Fruit fly (Drosophila melanogaster) whole organism, embryonic: Measurements from ENCODE around the gene CG34290.

Experiments
- Abd-B ChIP-seq: fragments of 200-800 bp; sonication (Bioruptor generic); optimal IDR thresholded peaks from 2 replicates; lab custom pipeline; 2018; ENCODE audit warnings: missing biosample characterization, mild to moderate bottlenecking, missing genetic modification characterization, moderate library complexity
- Adf1 ChIP-seq: fragments of 200-800 bp; sonication (Bioruptor generic); IDR thresholded peaks from 2 replicates; pipeline ENCODE4 v1.3.6; 2022; ENCODE audit warnings: missing biosample characterization, missing genetic modification characterization
- Bdp1 ChIP-seq: fragments of 200-800 bp; sonication (Bioruptor generic); optimal IDR thresholded peaks from 3 replicates; lab custom pipeline; 2016; ENCODE audit warnings: missing biosample characterization, missing genetic modification characterization
- CG11723 ChIP-seq: fragments of 200-800 bp; sonication (Bioruptor generic); optimal IDR thresholded peaks from 2 replicates; lab custom pipeline; 2017; ENCODE audit warnings: missing biosample characterization, mild to moderate bottlenecking, missing genetic modification characterization
- CG12219 ChIP-seq: fragments of 200-800 bp; sonication (Bioruptor generic); optimal IDR thresholded peaks from 3 replicates; lab custom pipeline; 2018; ENCODE audit warnings: missing biosample characterization, mild to moderate bottlenecking, missing genetic modification characterization
- CG1233 ChIP-seq: fragments of 200-800 bp; sonication (Bioruptor generic); optimal IDR thresholded peaks from 4 replicates; lab custom pipeline; 2018; ENCODE audit warnings: missing biosample characterization, mild to moderate bottlenecking, missing genetic modification characterization
- CG14710 ChIP-seq: fragments of 200-800 bp; sonication (Bioruptor generic); optimal IDR thresholded peaks from 3 replicates; lab custom pipeline; 2019; ENCODE audit warnings: missing biosample characterization, mild to moderate bottlenecking, missing genetic modification characterization, moderate library complexity
- CG15514 ChIP-seq: fragments of 200-800 bp; sonication (Bioruptor generic); optimal IDR thresholded peaks from 3 replicates; lab custom pipeline; 2017; ENCODE audit warnings: missing biosample characterization, missing genetic modification characterization, mild to moderate bottlenecking, moderate library complexity, missing genetic modification reagents
- CG17328 ChIP-seq: fragments of 200-800 bp; sonication (Bioruptor generic); IDR thresholded peaks from 2 replicates; pipeline ENCODE4 v1.3.6; 2022; ENCODE audit warnings: missing biosample characterization, missing genetic modification characterization
- CG17385 ChIP-seq: fragments of 200-800 bp; sonication (Bioruptor generic); optimal IDR thresholded peaks from 3 replicates; lab custom pipeline; 2018; ENCODE audit warnings: missing biosample characterization, mild to moderate bottlenecking, missing genetic modification characterization
- CG18476 ChIP-seq: fragments of 200-800 bp; sonication (Bioruptor generic); optimal IDR thresholded peaks from 2 replicates; lab custom pipeline; 2016; ENCODE audit warnings: missing biosample characterization, mild to moderate bottlenecking, missing genetic modification characterization
- CG31441 ChIP-seq: fragments of 200-800 bp; sonication (Bioruptor generic); IDR thresholded peaks from 2 replicates; pipeline ENCODE4 v1.3.6; 2022; ENCODE audit warnings: missing biosample characterization, missing genetic modification characterization
- CG4730 ChIP-seq: fragments of 200-800 bp; sonication (Bioruptor generic); IDR thresholded peaks from 2 replicates; pipeline ENCODE4 v1.3.6; 2022; ENCODE audit warnings: missing biosample characterization, missing genetic modification characterization
- CG4854 ChIP-seq: fragments of 200-800 bp; sonication (Bioruptor generic); optimal IDR thresholded peaks from 2 replicates; lab custom pipeline; 2016; ENCODE audit warnings: missing biosample characterization, missing genetic modification characterization, inconsistent platforms
- CG7372 ChIP-seq: fragments of 200-800 bp; sonication (Bioruptor generic); IDR thresholded peaks from 2 replicates; pipeline ENCODE4 v1.3.6; 2022; ENCODE audit warnings: missing biosample characterization, missing genetic modification characterization
- CG7928 ChIP-seq: fragments of 200-800 bp; sonication (Bioruptor generic); optimal IDR thresholded peaks from 2 replicates; lab custom pipeline; 2017; ENCODE audit warnings: missing biosample characterization, mild to moderate bottlenecking, missing genetic modification characterization
- CG8478 ChIP-seq: fragments of >200 bp; optimal IDR thresholded peaks from 2 replicates; lab custom pipeline; 2018
- Doc2 ChIP-seq: fragments of 200-800 bp; sonication (Bioruptor generic); IDR thresholded peaks from 2 replicates; pipeline ENCODE4 v1.3.6; 2022; ENCODE audit warnings: missing biosample characterization, missing genetic modification characterization
- Doc3 ChIP-seq: fragments of 200-800 bp; sonication (Bioruptor generic); IDR thresholded peaks from 3 replicates; pipeline ENCODE4 v1.3.6; 2022; ENCODE audit warnings: missing biosample characterization, missing genetic modification characterization; ENCODE audit not compliant: partially characterized antibody
- Eip74EF ChIP-seq, 2 experiments: fragments of 200-800 bp in 1 of 2; fragments of >200 bp in 1 of 2; sonication (Bioruptor generic) in 1 of 2; optimal IDR thresholded peaks; 2 replicates each; lab custom pipeline; 2017 to 2019; ENCODE audit warnings: missing biosample characterization in 2 of 2, missing genetic modification characterization in 2 of 2, mild to moderate bottlenecking in 1 of 2, moderate library complexity in 1 of 2
- GATAe ChIP-seq: fragments of 200-800 bp; sonication (Bioruptor generic); conservative IDR thresholded peaks from 2 replicates; pipeline ENCODE4 v1.3.6; 2022; ENCODE audit warnings: missing biosample characterization, missing genetic modification characterization
- Hr3 ChIP-seq: fragments of 200-800 bp; sonication (Bioruptor generic); optimal IDR thresholded peaks from 3 replicates; lab custom pipeline; 2016; ENCODE audit warnings: missing biosample characterization, missing genetic modification characterization
- Hr39 ChIP-seq: fragments of >200 bp; optimal IDR thresholded peaks from 2 replicates; lab custom pipeline; 2017
- Lhr ChIP-seq: fragments of 200-800 bp; sonication (Bioruptor generic); optimal IDR thresholded peaks from 3 replicates; lab custom pipeline; 2017; ENCODE audit warnings: mild to moderate bottlenecking, missing biosample characterization, missing genetic modification reagents, missing genetic modification characterization
- NFAT ChIP-seq: fragments of 200-800 bp; sonication (Bioruptor generic); IDR thresholded peaks from 2 replicates; pipeline ENCODE4 v1.3.6; 2022; ENCODE audit warnings: missing biosample characterization, missing genetic modification characterization
- NfI ChIP-seq: fragments of 200-800 bp; sonication (Bioruptor generic); optimal IDR thresholded peaks from 3 replicates; lab custom pipeline; 2018; ENCODE audit warnings: missing biosample characterization, mild to moderate bottlenecking, missing genetic modification characterization, moderate library complexity
- Oaz ChIP-seq: fragments of 200-800 bp; sonication (Bioruptor generic); IDR thresholded peaks from 2 replicates; pipeline ENCODE4 v1.3.6; 2022; ENCODE audit warnings: missing biosample characterization, missing genetic modification characterization
- Taf1 ChIP-seq: fragments of 200-800 bp; sonication (Bioruptor generic); IDR thresholded peaks from 2 replicates; pipeline ENCODE4 v1.3.6; 2022; ENCODE audit warnings: missing biosample characterization, missing genetic modification characterization
- Usf ChIP-seq: fragments of 200-800 bp; sonication (Bioruptor generic); optimal IDR thresholded peaks from 2 replicates; lab custom pipeline; 2017; ENCODE audit warnings: missing genotype, missing biosample characterization, missing genetic modification characterization
- YL-1 ChIP-seq: fragments of 200-800 bp; sonication (Bioruptor generic); optimal IDR thresholded peaks from 3 replicates; lab custom pipeline; 2017; ENCODE audit warnings: missing biosample characterization, mild to moderate bottlenecking, missing genetic modification characterization
- ash1 ChIP-seq: fragments of 200-800 bp; sonication (Bioruptor generic); optimal IDR thresholded peaks from 2 replicates; lab custom pipeline; 2018; ENCODE audit warnings: missing biosample characterization, mild to moderate bottlenecking, missing genetic modification characterization
- bcd ChIP-seq: fragments of 200-800 bp; sonication (Bioruptor generic); optimal IDR thresholded peaks from 2 replicates; lab custom pipeline; 2017; ENCODE audit warnings: missing biosample characterization, mild to moderate bottlenecking, missing genetic modification characterization
- dati ChIP-seq: fragments of 200-800 bp; sonication (Bioruptor generic); IDR thresholded peaks from 2 replicates; pipeline ENCODE4 v1.3.6; 2022; ENCODE audit warnings: missing biosample characterization, missing genetic modification characterization
- h ChIP-seq: fragments of >200 bp; optimal IDR thresholded peaks from 2 replicates; lab custom pipeline; 2017
- hkb ChIP-seq, 2 experiments: fragments of 200-800 bp in 1 of 2; fragments of >200 bp in 1 of 2; sonication (Bioruptor generic) in 1 of 2; IDR thresholded peaks in 1 of 2; optimal IDR thresholded peaks in 1 of 2; 2 replicates each; pipeline versions ENCODE4 v1.3.6 to Lab custom; 2017 to 2022; ENCODE audit warnings: missing biosample characterization in 1 of 2, missing genetic modification characterization in 1 of 2
- insv ChIP-seq, 2 experiments: fragments of 200-800 bp; sonication (Bioruptor generic); optimal IDR thresholded peaks; 3 replicates each; lab custom pipeline; 2016 to 2018; ENCODE audit warnings: missing biosample characterization in 2 of 2, missing genetic modification characterization in 2 of 2
- lbe ChIP-seq: fragments of 200-800 bp; sonication (Bioruptor generic); optimal IDR thresholded peaks from 2 replicates; lab custom pipeline; 2016; ENCODE audit warnings: missing biosample characterization, mild to moderate bottlenecking, missing genetic modification characterization
- mam ChIP-seq: fragments of 200-800 bp; sonication (Bioruptor generic); optimal IDR thresholded peaks from 3 replicates; lab custom pipeline; 2016; ENCODE audit warnings: missing biosample characterization, missing genetic modification characterization
- odd ChIP-seq: fragments of 200-800 bp; sonication (Bioruptor generic); optimal IDR thresholded peaks from 2 replicates; lab custom pipeline; 2017; ENCODE audit warnings: missing biosample characterization, mild to moderate bottlenecking, missing genetic modification characterization
- otp ChIP-seq: fragments of 200-800 bp; sonication (Bioruptor generic); IDR thresholded peaks from 3 replicates; pipeline ENCODE4, ENCODE4 v1.3.6; 2022; ENCODE audit warnings: missing biosample characterization, missing genetic modification characterization
- pita ChIP-seq: fragments of 200-800 bp; sonication (Bioruptor generic); optimal IDR thresholded peaks from 2 replicates; lab custom pipeline; 2017; ENCODE audit warnings: missing biosample characterization, mild to moderate bottlenecking, missing genetic modification characterization
- repo ChIP-seq: fragments of 200-800 bp; sonication (Bioruptor generic); optimal IDR thresholded peaks from 2 replicates; lab custom pipeline; 2016; ENCODE audit warnings: missing biosample characterization, missing genetic modification characterization
- sens-2 ChIP-seq: fragments of 200-800 bp; sonication (Bioruptor generic); IDR thresholded peaks from 2 replicates; pipeline ENCODE4 v1.3.6; 2022; ENCODE audit warnings: missing biosample characterization, missing genetic modification characterization
- tap ChIP-seq: fragments of 200-800 bp; optimal IDR thresholded peaks from 3 replicates; lab custom pipeline; 2019; ENCODE audit warnings: missing biosample characterization, mild to moderate bottlenecking, missing genetic modification characterization, moderate library complexity
- tgo ChIP-seq: fragments of 200-800 bp; sonication (Bioruptor generic); IDR thresholded peaks from 3 replicates; pipeline ENCODE4 v1.3.6; 2022; ENCODE audit warnings: missing biosample characterization, missing genetic modification characterization
- trem ChIP-seq: fragments of 200-800 bp; optimal IDR thresholded peaks from 3 replicates; lab custom pipeline; 2019; ENCODE audit warnings: missing biosample characterization, mild to moderate bottlenecking, missing genetic modification characterization, moderate library complexity
- trh ChIP-seq: fragments of 200-800 bp; sonication (Bioruptor generic); optimal IDR thresholded peaks from 2 replicates; lab custom pipeline; 2016; ENCODE audit warnings: missing biosample characterization, missing genetic modification characterization
- tx ChIP-seq: fragments of 200-800 bp; sonication (Bioruptor generic); optimal IDR thresholded peaks from 2 replicates; lab custom pipeline; 2016; ENCODE audit warnings: missing biosample characterization, missing genetic modification characterization

Gene CG34290

DNA sequence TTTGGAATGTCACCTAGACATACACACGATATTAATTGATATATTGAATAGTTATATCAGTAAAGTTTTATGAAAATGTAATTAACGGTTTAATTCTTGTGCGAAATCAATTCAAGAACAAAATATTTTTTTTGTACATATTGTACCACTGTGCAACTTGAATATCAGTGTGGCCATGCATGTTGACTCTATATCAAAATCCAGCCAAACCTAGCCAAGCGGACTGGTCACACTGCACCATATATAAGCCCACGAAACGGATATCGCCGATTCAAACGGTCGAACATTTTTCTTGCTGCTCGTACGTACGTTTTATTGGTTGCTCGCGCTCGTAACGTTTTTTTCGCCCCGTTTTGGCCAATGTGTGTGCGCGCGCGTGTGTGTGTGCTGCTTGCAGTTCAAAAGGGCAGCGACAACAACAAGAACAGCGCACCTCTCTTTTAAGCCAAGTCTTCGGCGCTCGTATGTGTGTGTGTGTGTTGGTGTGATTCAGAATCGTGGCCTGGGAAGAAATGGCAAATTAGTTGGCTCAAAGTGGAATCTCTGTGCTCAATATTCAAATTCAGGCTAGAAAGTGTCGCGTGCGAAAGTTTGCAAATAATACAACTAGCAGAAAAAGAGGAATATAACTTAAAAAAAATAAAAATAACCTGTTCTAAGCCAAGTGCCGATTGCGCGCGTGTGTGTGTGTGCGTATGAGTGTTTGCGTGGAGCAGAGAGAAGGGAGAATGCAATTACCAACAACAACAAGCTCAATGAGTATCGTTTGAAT is 5.4 kb upstream of the CG34290 start, which contains the start of gene crb (continued):
- TF ChIP-seq hkb (optimal IDR thresholded peaks at IDR 0.05; lab: Kevin White, UChicago) (no peak), hkb (GFP tag; IDR thresholded peaks at IDR 0.05; lab: Robert Waterston, UW) (peak; percentile 61), repo (GFP tag; lab: Kevin White, UChicago) (peak; percentile 19), Usf (no peak), trem (tag; lab: Kevin White, UChicago) (peak; percentile 52), Taf1 (no peak), CG4730 (GFP tag; lab: Robert Waterston, UW) (no peak), CG1233 (peak; percentile 50)

DNA sequence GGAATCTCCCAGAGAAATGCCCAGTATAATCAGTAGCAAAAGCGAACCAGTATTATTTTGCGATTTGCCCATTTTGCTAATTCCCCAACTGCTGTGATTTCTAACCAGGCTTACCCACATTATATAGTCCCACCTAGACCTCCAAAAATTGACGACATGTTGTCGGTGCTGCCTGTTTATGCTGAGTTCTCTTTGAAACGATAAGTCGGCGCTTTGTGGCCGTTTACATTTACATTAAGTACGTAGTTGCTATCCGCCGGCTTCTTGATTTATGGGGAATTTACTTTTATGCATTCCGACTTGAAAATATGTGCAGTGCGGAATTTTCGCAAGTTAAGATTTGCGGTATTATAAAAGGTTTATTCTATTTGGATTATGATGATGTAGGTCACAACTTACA is 4.7 kb upstream of the CG34290 start, which contains the start of gene CG5715:
Gene CG5715, minus strand, starts transcription at position 101 of the 400 bp plus-strand sequence.
- TF ChIP-seq Bdp1 (GFP tag; lab: Kevin White, UChicago), result no peak
- no peak for TF ChIP-seq CG4854 (GFP tag; lab: Kevin White, UChicago)
- TF ChIP-seq Adf1, result no peak
- TF ChIP-seq bcd (GFP tag; lab: Kevin White, UChicago), result no peak
- no peak for TF ChIP-seq CG17328 (GFP tag; lab: Robert Waterston, UW)
- no peak for TF ChIP-seq Oaz (GFP tag; lab: Robert Waterston, UW)
- no peak for TF ChIP-seq ash1
- no peak for TF ChIP-seq YL-1 (GFP tag; lab: Kevin White, UChicago)
- TF ChIP-seq insv (GFP tag; optimal IDR thresholded peaks at IDR 0.05; lab: Kevin White, UChicago), result no peak
- TF ChIP-seq Doc2 (GFP tag; lab: Robert Waterston, UW), result no peak
- no peak for TF ChIP-seq Hr3 (GFP tag; lab: Kevin White, UChicago)
- TF ChIP-seq tx (GFP tag; lab: Kevin White, UChicago), result no peak
- TF ChIP-seq lbe (GFP tag; lab: Kevin White, UChicago), result no peak

DNA sequence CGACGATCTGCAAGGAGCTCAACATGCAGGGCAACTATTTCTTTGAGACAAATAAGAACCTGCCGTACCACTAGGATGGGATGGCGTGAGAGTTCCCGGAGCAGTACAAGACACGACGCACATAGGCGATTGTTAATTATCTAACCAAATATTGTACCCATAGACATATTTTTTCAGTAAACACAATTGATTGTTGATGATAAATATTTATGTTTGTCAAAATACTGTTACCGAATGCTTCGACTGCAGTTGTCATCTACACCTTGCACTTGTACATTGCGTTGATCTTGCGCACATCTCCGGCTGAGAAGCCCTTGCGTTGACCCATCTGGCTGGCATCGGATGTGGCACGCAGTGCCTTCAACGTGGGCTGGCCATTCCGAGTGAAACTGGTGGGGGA is 3.6 kb upstream of the CG34290 start:
- TF ChIP-seq CG7928 (no peak), sens-2 (no peak), trh (no peak), odd (GFP tag; lab: Kevin White, UChicago) (peak; percentile 37), tgo (GFP tag; lab: Robert Waterston, UW) (no peak), CG11723 (no peak), Abd-B (GFP tag; lab: Kevin White, UChicago) (no peak), Lhr (peak; percentile 19), CG17385 (GFP tag; lab: Kevin White, UChicago) (no peak), Eip74EF (GFP tag; optimal IDR thresholded peaks at IDR 0.05; lab: Kevin White, UChicago) (no peak), CG14710 (peak; percentile 71), Oaz (GFP tag; lab: Robert Waterston, UW) (no peak), tap (tag; lab: Kevin White, UChicago) (no peak), CG7372 (GFP tag; lab: Robert Waterston, UW) (no peak), CG8478 (no peak), Hr39 (lab: Kevin White, UChicago) (no peak), otp (no peak), NFAT (GFP tag; lab: Robert Waterston, UW) (no peak), h (no peak), pita (GFP tag; lab: Kevin White, UChicago) (no peak), CG15514 (GFP tag; lab: Kevin White, UChicago) (no peak), dati (GFP tag; lab: Robert Waterston, UW) (no peak), mam (GFP tag; lab: Kevin White, UChicago) (no peak), CG18476 (GFP tag; lab: Kevin White, UChicago) (no peak), NfI (GFP tag; lab: Kevin White, UChicago) (no peak), CG17328 (GFP tag; lab: Robert Waterston, UW) (no peak), Hr3 (GFP tag; lab: Kevin White, UChicago) (no peak), CG12219 (GFP tag; lab: Kevin White, UChicago) (peak; percentile 24), GATAe (no peak), Doc3 (no peak), CG31441 (GFP tag; lab: Robert Waterston, UW) (peak; percentile 58; the same call in 1 of the 2 replicates)
